Worm (Caenorhabditis elegans): Measurements from ENCODE around the gene nhr-120.

nhr-120 gene

ce11 chrX:6593178-6593786, 47.1 kb downstream of the nhr-120 start (continued):
- TF ChIP-seq nhr-12 (tag; optimal IDR thresholded peaks at IDR 0.05) (no peak), unc-86 (tag; optimal IDR thresholded peaks at IDR 0.05) (peak; percentile 43), jun-1 (tag; optimal IDR thresholded peaks at IDR 0.05) (peak; percentile 37), irx-1 (tag; optimal IDR thresholded peaks at IDR 0.05) (peak; percentile 58), snpc-4 (tag; optimal IDR thresholded peaks at IDR 0.05) (peak; percentile 36), rnt-1 (tag; optimal IDR thresholded peaks at IDR 0.05) (peak; percentile 64), efl-1 (optimal IDR thresholded peaks at IDR 0.05) (peak; percentile 3 to 21), efl-1 (GFP tag; optimal IDR thresholded peaks at IDR 0.05 in 1 of 2) (peak in 1 of 2 experiments; percentile 6), ceh-88 (GFP tag; IDR thresholded peaks at IDR 0.05) (no peak), nhr-28 (tag; optimal IDR thresholded peaks at IDR 0.05) (no peak), ceh-82 (tag; optimal IDR thresholded peaks at IDR 0.05) (peak; percentile 43 to 55 (median 50)), nhr-85 (tag) (peak; percentile 77), lin-39 (tag; optimal IDR thresholded peaks at IDR 0.05) (no peak), aly-2 (tag; optimal IDR thresholded peaks at IDR 0.05) (peak; percentile 82), fos-1 (tag; optimal IDR thresholded peaks at IDR 0.05) (peak; percentile 44), grh-1 (GFP tag; IDR thresholded peaks at IDR 0.05) (0 out of 2 replicates have a peak, but pooled peaks have one; percentile 19), nhr-47 (tag; optimal IDR thresholded peaks at IDR 0.05) (peak; percentile 77), tlp-1 (tag; optimal IDR thresholded peaks at IDR 0.05) (no peak), C34B4.2 (tag; optimal IDR thresholded peaks at IDR 0.05) (no peak), alr-1 (tag; optimal IDR thresholded peaks at IDR 0.05; ENCODE audit: borderline replicate concordance) (no peak), ceh-8 (GFP tag; optimal IDR thresholded peaks at IDR 0.05) (no peak), unc-30 (tag; optimal IDR thresholded peaks at IDR 0.05) (no peak), unc-62 (GFP tag; optimal IDR thresholded peaks at IDR 0.05) (no peak), elt-3 (tag; optimal IDR thresholded peaks at IDR 0.05) (peak in 1 of 6 experiments; percentile 74), sup-37 (GFP tag; optimal IDR thresholded peaks at IDR 0.05) (peak; percentile 25)

ce11 chrX:6591674-6592073, 48.7 kb downstream of the nhr-120 start:
- peak; percentile 74 for TF ChIP-seq nhr-71 (tag; optimal IDR thresholded peaks at IDR 0.05)
- TF ChIP-seq pag-3 (tag; optimal IDR thresholded peaks at IDR 0.05; ENCODE audit: borderline replicate concordance, insufficient read depth), result peak; percentile 99
- no peak for TF ChIP-seq tbx-2 (tag; optimal IDR thresholded peaks at IDR 0.05)
- no peak for TF ChIP-seq jun-1 (tag; optimal IDR thresholded peaks at IDR 0.05)
- no peak for TF ChIP-seq sox-4 (tag; optimal IDR thresholded peaks at IDR 0.05)
- TF ChIP-seq ceh-88 (GFP tag; IDR thresholded peaks at IDR 0.05), result no peak
- TF ChIP-seq zag-1 (tag; optimal IDR thresholded peaks at IDR 0.05), result no peak
- TF ChIP-seq mab-9 (GFP tag; IDR thresholded peaks at IDR 0.05), result no peak
- no peak for TF ChIP-seq F16B12.6 (tag; optimal IDR thresholded peaks at IDR 0.05)
- TF ChIP-seq unc-30 (tag; optimal IDR thresholded peaks at IDR 0.05), result no peak
- no peak for TF ChIP-seq C16A3.4 (tag; optimal IDR thresholded peaks at IDR 0.05)
- TF ChIP-seq lir-3 (tag; optimal IDR thresholded peaks at IDR 0.05; ENCODE audit: poor library complexity), result no peak
- TF ChIP-seq unc-130 (tag; optimal IDR thresholded peaks at IDR 0.05), result peak; percentile 44
- no peak for TF ChIP-seq lsy-2 (tag; optimal IDR thresholded peaks at IDR 0.05)
- no peak for TF ChIP-seq nhr-237 (tag; optimal IDR thresholded peaks at IDR 0.05)
- TF ChIP-seq isw-1 (GFP tag; IDR thresholded peaks at IDR 0.05), result no peak
- TF ChIP-seq aly-2 (tag; optimal IDR thresholded peaks at IDR 0.05), result no peak
- no peak for TF ChIP-seq ceh-82 (tag; optimal IDR thresholded peaks at IDR 0.05)
- peak; percentile 9 for TF ChIP-seq lin-39 (tag; optimal IDR thresholded peaks at IDR 0.05)
- peak in 1 of 2 experiments; percentile 2 for TF ChIP-seq mdl-1 (tag; optimal IDR thresholded peaks at IDR 0.05)
- no peak for TF ChIP-seq lin-35 (GFP tag; optimal IDR thresholded peaks at IDR 0.05)
- no peak for TF ChIP-seq efl-3 (GFP tag; optimal IDR thresholded peaks at IDR 0.05)
- TF ChIP-seq nhr-19 (GFP tag; conservative IDR thresholded peaks at IDR 0.05), result peak; percentile 37
- no peak for TF ChIP-seq lin-13 (GFP tag; optimal IDR thresholded peaks at IDR 0.05)
- TF ChIP-seq snpc-4 (tag; optimal IDR thresholded peaks at IDR 0.05), result no peak
- no peak for TF ChIP-seq nhr-85 (tag)
- no peak for TF ChIP-seq skn-1 (tag; optimal IDR thresholded peaks at IDR 0.05)
- TF ChIP-seq C04F5.9 (tag; optimal IDR thresholded peaks at IDR 0.05), result no peak
- TF ChIP-seq nhr-20 (tag; optimal IDR thresholded peaks at IDR 0.05), result no peak
- TF ChIP-seq hlh-4 (tag; optimal IDR thresholded peaks at IDR 0.05), result no peak
- TF ChIP-seq mep-1 (tag; optimal IDR thresholded peaks at IDR 0.05), result no peak
- TF ChIP-seq rnt-1 (tag; optimal IDR thresholded peaks at IDR 0.05), result peak; percentile 84
- TF ChIP-seq nhr-11 (tag; optimal IDR thresholded peaks at IDR 0.05), result no peak
- TF ChIP-seq nhr-84 (tag; optimal IDR thresholded peaks at IDR 0.05), result no peak
- TF ChIP-seq efl-1 (optimal IDR thresholded peaks at IDR 0.05), result no peak
- TF ChIP-seq efl-1 (GFP tag; optimal IDR thresholded peaks at IDR 0.05 in 1 of 2), result peak in 1 of 2 experiments; percentile 60
- TF ChIP-seq xbp-1 (tag; optimal IDR thresholded peaks at IDR 0.05), result no peak
